Worm (Caenorhabditis elegans) whole organism, L4 larva: Measurements from ENCODE around the gene comt-5.

Experiments
- hif-1 ChIP-seq, 2 experiments: sonication (generic microtip); optimal IDR thresholded peaks; 2 replicates each; lab custom pipeline; 2016 to 2017; ENCODE audit warnings: missing compliant biosample characterization in 2 of 2, missing genetic modification characterization in 2 of 2, missing genetic modification reagents in 2 of 2, missing genotype in 2 of 2, mild to moderate bottlenecking in 1 of 2
- hlh-11 ChIP-seq: fragments of 200-800 bp; sonication (Bioruptor generic); optimal IDR thresholded peaks from 2 replicates; lab custom pipeline; 2018; ENCODE audit warnings: mild to moderate bottlenecking, missing genetic modification characterization, missing compliant biosample characterization
- pha-4 ChIP-seq, 2 experiments: fragments of 150-350 bp in 1 of 2; fragments of 200-800 bp in 1 of 2; sonication (Bioruptor generic) in 1 of 2; IDR thresholded peaks in 1 of 2; optimal IDR thresholded peaks in 1 of 2; 2 replicates each; pipeline versions ENCODE4 v1.3.6 to Lab custom; 2014 to 2022; ENCODE audit warnings: missing genetic modification characterization in 2 of 2, missing genetic modification reagents in 2 of 2, missing biosample characterization in 1 of 2, missing compliant biosample characterization in 1 of 2

- TF ChIP-seq pha-4 (GFP tag; IDR thresholded peaks at IDR 0.05; lab: Robert Waterston, UW) (no peak), pha-4 (tag; optimal IDR thresholded peaks at IDR 0.05; lab: Kevin White, UChicago) (no peak), hlh-11 (tag; lab: Kevin White, UChicago) (no peak), hif-1 (tag; optimal IDR thresholded peaks at IDR 0.05; lab: Kevin White, UChicago) (no peak)
Measured at ce11 chrV:2004229-2004628, 49.2 kb downstream of the comt-5 start, which contains the start of gene clec-206.
